Worm (Caenorhabditis elegans) whole organism, L4 larva: ENCODE data around the gene dsl-3.

Experiments used
- D1046.2 ChIP-seq: fragments of 200-800 bp; sonication (Bioruptor generic); IDR thresholded peaks from 2 replicates; pipeline ENCODE4 v1.3.6; 2022; ENCODE audit warnings: missing genetic modification characterization, missing compliant biosample characterization
- F10B5.3 ChIP-seq: sonication (generic microtip); optimal IDR thresholded peaks from 2 replicates; lab custom pipeline; 2016; ENCODE audit warnings: mild to moderate bottlenecking, missing genetic modification characterization, missing compliant biosample characterization
- F49E8.2 ChIP-seq: sonication (generic microtip); optimal IDR thresholded peaks from 2 replicates; lab custom pipeline; 2016; ENCODE audit warnings: missing compliant biosample characterization, mild to moderate bottlenecking, missing genetic modification characterization, borderline replicate concordance
- T20F7.1 ChIP-seq: fragments of 200-800 bp; sonication (Bioruptor generic); optimal IDR thresholded peaks from 2 replicates; lab custom pipeline; 2018; ENCODE audit warnings: mild to moderate bottlenecking, missing genetic modification characterization, missing compliant biosample characterization
- T26A8.4 ChIP-seq: fragments of 200-800 bp; sonication (Bioruptor generic); IDR thresholded peaks from 2 replicates; pipeline ENCODE4 v1.3.6; 2022; ENCODE audit warnings: missing genetic modification characterization, missing compliant biosample characterization
- aha-1 ChIP-seq: fragments of 150-350 bp; peaks from one replicate; lab custom pipeline; 2014; ENCODE audit warnings: missing biosample characterization, missing genetic modification characterization
- ama-1 ChIP-seq: fragments of 150-350 bp; optimal IDR thresholded peaks from 2 replicates; lab custom pipeline; 2014; ENCODE audit warnings: inconsistent platforms, mixed read lengths
- arid-1 ChIP-seq: fragments of 200-800 bp; sonication (Bioruptor generic); conservative IDR thresholded peaks from 2 replicates; pipeline ENCODE4 v1.3.6; 2022; ENCODE audit warnings: missing genetic modification reagents, missing genetic modification characterization, missing compliant biosample characterization
- ces-1 ChIP-seq: fragments of 150-350 bp; sonication (generic microtip); optimal IDR thresholded peaks from 4 replicates; lab custom pipeline; 2014; ENCODE audit warnings: missing biosample characterization, missing genetic modification reagents, missing genetic modification characterization
- ctbp-1 ChIP-seq: fragments of 200-800 bp; sonication (Bioruptor generic); IDR thresholded peaks from 2 replicates; pipeline ENCODE4 v1.3.6; 2022; ENCODE audit warnings: missing genetic modification reagents, missing genetic modification characterization, missing compliant biosample characterization
- daf-16 ChIP-seq, 3 experiments: sonication (generic microtip); optimal IDR thresholded peaks; 2 replicates each; lab custom pipeline; 2016 to 2017; ENCODE audit warnings: missing genetic modification characterization in 3 of 3, missing genetic modification reagents in 3 of 3, mild to moderate bottlenecking in 2 of 3, missing compliant biosample characterization in 2 of 3, missing biosample characterization in 1 of 3, moderate library complexity in 1 of 3
- dmd-9 ChIP-seq: fragments of 200-800 bp; sonication (Bioruptor generic); IDR thresholded peaks from 2 replicates; pipeline ENCODE4 v1.3.6; 2022; ENCODE audit warnings: missing genetic modification reagents, missing genetic modification characterization, missing compliant biosample characterization
- dpl-1 ChIP-seq: fragments of 150-350 bp; optimal IDR thresholded peaks from 2 replicates; lab custom pipeline; 2014; ENCODE audit warnings: missing biosample characterization, missing genetic modification reagents, missing genetic modification characterization
- gei-8 ChIP-seq: fragments of 200-800 bp; sonication (Bioruptor generic); optimal IDR thresholded peaks from 2 replicates; lab custom pipeline; 2018; ENCODE audit warnings: mild to moderate bottlenecking, missing genetic modification characterization, missing compliant biosample characterization
- hif-1 ChIP-seq, 2 experiments: sonication (generic microtip); optimal IDR thresholded peaks; 2 replicates each; lab custom pipeline; 2016 to 2017; ENCODE audit warnings: missing compliant biosample characterization in 2 of 2, missing genetic modification characterization in 2 of 2, missing genetic modification reagents in 2 of 2, missing genotype in 2 of 2, mild to moderate bottlenecking in 1 of 2
- hlh-11 ChIP-seq: fragments of 200-800 bp; sonication (Bioruptor generic); optimal IDR thresholded peaks from 2 replicates; lab custom pipeline; 2018; ENCODE audit warnings: mild to moderate bottlenecking, missing genetic modification characterization, missing compliant biosample characterization
- jun-1 ChIP-seq: fragments of 150-350 bp; optimal IDR thresholded peaks from 2 replicates; lab custom pipeline; 2014; ENCODE audit warnings: missing biosample characterization, missing genetic modification reagents, missing genetic modification characterization
- lin-15B ChIP-seq: fragments of 150-350 bp; sonication (generic microtip); optimal IDR thresholded peaks from 3 replicates; lab custom pipeline; 2014; ENCODE audit warnings: missing biosample characterization, missing genetic modification characterization
- lin-38 ChIP-seq: fragments of 200-800 bp; sonication (Bioruptor generic); IDR thresholded peaks from 2 replicates; pipeline ENCODE4 v1.3.6; 2022; ENCODE audit warnings: missing genetic modification reagents, missing genetic modification characterization, missing compliant biosample characterization
- lin-39 ChIP-seq: fragments of 150-350 bp; optimal IDR thresholded peaks from 2 replicates; lab custom pipeline; 2014; ENCODE audit warnings: missing biosample characterization, missing genetic modification reagents, missing genetic modification characterization
- lsy-2 ChIP-seq, 2 experiments: fragments of 150-350 bp in 1 of 2; sonication (generic microtip) in 1 of 2; optimal IDR thresholded peaks; 2 replicates each; lab custom pipeline; 2014 to 2017; ENCODE audit warnings: missing biosample characterization in 2 of 2, missing genetic modification characterization in 2 of 2
- mdl-1 ChIP-seq, 2 experiments: fragments of 150-350 bp in 1 of 2; sonication (generic microtip) in 1 of 2; optimal IDR thresholded peaks; 2 replicates each; lab custom pipeline; 2014 to 2017; ENCODE audit warnings: missing biosample characterization in 2 of 2, missing genetic modification characterization in 2 of 2
- mes-2 ChIP-seq: sonication (generic microtip); optimal IDR thresholded peaks from 2 replicates; lab custom pipeline; 2016; ENCODE audit warnings: missing genotype, mild to moderate bottlenecking, missing genetic modification characterization, missing compliant biosample characterization; ENCODE audit not compliant: poor library complexity, severe bottlenecking
- nhr-28 ChIP-seq: fragments of 150-350 bp; optimal IDR thresholded peaks from 2 replicates; lab custom pipeline; 2014; ENCODE audit warnings: missing biosample characterization, missing genetic modification characterization
- nhr-6 ChIP-seq: fragments of 150-350 bp; optimal IDR thresholded peaks from 2 replicates; lab custom pipeline; 2014; ENCODE audit warnings: missing biosample characterization, missing genetic modification characterization
- pha-4 ChIP-seq, 2 experiments: fragments of 150-350 bp in 1 of 2; fragments of 200-800 bp in 1 of 2; sonication (Bioruptor generic) in 1 of 2; IDR thresholded peaks in 1 of 2; optimal IDR thresholded peaks in 1 of 2; 2 replicates each; pipeline versions ENCODE4 v1.3.6 to Lab custom; 2014 to 2022; ENCODE audit warnings: missing genetic modification characterization in 2 of 2, missing genetic modification reagents in 2 of 2, missing biosample characterization in 1 of 2, missing compliant biosample characterization in 1 of 2
- rbr-2 ChIP-seq: sonication (generic microtip); optimal IDR thresholded peaks from 2 replicates; lab custom pipeline; 2016; ENCODE audit warnings: missing genotype, missing genetic modification characterization, missing compliant biosample characterization
- sdz-12 ChIP-seq: fragments of 200-800 bp; sonication (Bioruptor generic); optimal IDR thresholded peaks from 2 replicates; lab custom pipeline; 2018; ENCODE audit warnings: mild to moderate bottlenecking, missing genetic modification characterization, missing compliant biosample characterization
- snpc-1.2 ChIP-seq: fragments of 200-800 bp; sonication (Bioruptor generic); IDR thresholded peaks from 2 replicates; pipeline ENCODE4 v1.3.6; 2022; ENCODE audit warnings: missing genetic modification reagents, missing genetic modification characterization, missing compliant biosample characterization
- snpc-4 ChIP-seq: fragments of 150-350 bp; optimal IDR thresholded peaks from 2 replicates; lab custom pipeline; 2014; ENCODE audit warnings: missing biosample characterization, missing genetic modification characterization
- spr-1 ChIP-seq: sonication (generic microtip); optimal IDR thresholded peaks from 2 replicates; lab custom pipeline; 2016; ENCODE audit warnings: mild to moderate bottlenecking, missing genetic modification characterization, missing compliant biosample characterization
- tag-97 ChIP-seq: fragments of 200-800 bp; sonication (Bioruptor generic); IDR thresholded peaks from 2 replicates; pipeline ENCODE4 v1.3.6; 2022; ENCODE audit warnings: missing genetic modification characterization, missing compliant biosample characterization
- tra-1 ChIP-seq: fragments of 200-800 bp; sonication (Bioruptor generic); IDR thresholded peaks from 2 replicates; pipeline ENCODE4 v1.3.6; 2022; ENCODE audit warnings: missing genetic modification reagents, missing genetic modification characterization, missing compliant biosample characterization
- unc-39 ChIP-seq: sonication (generic microtip); optimal IDR thresholded peaks from 2 replicates; lab custom pipeline; 2017; ENCODE audit warnings: missing biosample characterization, missing genetic modification characterization
- unc-62 ChIP-seq, 3 experiments: fragments of 150-350 bp in 1 of 3; sonication (generic microtip); optimal IDR thresholded peaks in 2 of 3; peaks in 1 of 3; 1 replicate in 1 of 3; 2 replicates in 2 of 3; lab custom pipeline; 2014 to 2017; ENCODE audit warnings: missing biosample characterization in 3 of 3, missing genetic modification characterization in 3 of 3, missing genetic modification reagents in 3 of 3, missing genotype in 1 of 3
- vab-7 ChIP-seq: fragments of 200-800 bp; sonication (Bioruptor generic); IDR thresholded peaks from 2 replicates; pipeline ENCODE4 v1.3.6; 2022; ENCODE audit warnings: missing genetic modification reagents, missing genetic modification characterization, missing compliant biosample characterization
- zfp-2 ChIP-seq: sonication (generic microtip); optimal IDR thresholded peaks from 2 replicates; lab custom pipeline; 2016; ENCODE audit warnings: mild to moderate bottlenecking, missing genetic modification characterization, missing compliant biosample characterization
- zip-11 ChIP-seq: fragments of 200-800 bp; sonication (Bioruptor generic); IDR thresholded peaks from 2 replicates; pipeline ENCODE4 v1.3.6; 2022; ENCODE audit warnings: missing genetic modification characterization, missing compliant biosample characterization
- ztf-11 ChIP-seq: fragments of 150-350 bp; optimal IDR thresholded peaks from 2 replicates; lab custom pipeline; 2014; ENCODE audit warnings: missing biosample characterization, missing genetic modification characterization

dsl-3 gene

ce11 chrIV:1632593-1632992 lies 22.5 kb downstream of the dsl-3 start:
- TF ChIP-seq lsy-2 (tag; optimal IDR thresholded peaks at IDR 0.05; lab: Kevin White, UChicago) (no peak), ctbp-1 (no peak)

- TF ChIP-seq rbr-2 (no peak), aha-1 (tag; lab: Kevin White, UChicago) (peak; percentile 3)
Observed at ce11 chrIV:1633445-1633844, 23.4 kb downstream of the dsl-3 start, which contains the start of gene Y41D4B.6. TSS of gene Y41D4B.6 (plus strand) at chrIV:1633745.

- TF ChIP-seq lin-38 (GFP tag; lab: Robert Waterston, UW) (no peak), pha-4 (GFP tag; IDR thresholded peaks at IDR 0.05; lab: Robert Waterston, UW) (peak; percentile 16; the same call in 1 of the 2 replicates), pha-4 (tag; optimal IDR thresholded peaks at IDR 0.05; lab: Kevin White, UChicago) (no peak), daf-16 (GFP tag; optimal IDR thresholded peaks at IDR 0.05; lab: Kevin White, UChicago) (no peak), daf-16 (tag; optimal IDR thresholded peaks at IDR 0.05; lab: Kevin White, UChicago) (peak; percentile 4), unc-62 (GFP tag; optimal IDR thresholded peaks at IDR 0.05 in 1 of 2; lab: Kevin White, UChicago) (peak in 1 of 2 experiments; percentile 36), unc-62 (tag; optimal IDR thresholded peaks at IDR 0.05; lab: Kevin White, UChicago) (no peak), ama-1 (peak; percentile 13), vab-7 (GFP tag; lab: Robert Waterston, UW) (peak; percentile 17; the same call in 1 of the 2 replicates), unc-39 (tag; lab: Kevin White, UChicago) (no peak)
Observed at ce11 chrIV:1637333-1637732, 27.3 kb downstream of the dsl-3 start.

- 0 out of 2 replicates have a peak, but pooled peaks have one; percentile 5 for TF ChIP-seq D1046.2 (GFP tag; lab: Robert Waterston, UW)
- TF ChIP-seq, all 104 proteins: peak for 1; not testable (repeated sequence) for 103
Observed at ce11 chrIV:1645198-1645597, 35.1 kb downstream of the dsl-3 start, which contains the start of gene nhr-274. TSS of gene nhr-274 (minus strand) at chrIV:1645298.

- TF ChIP-seq hif-1 (tag; optimal IDR thresholded peaks at IDR 0.05; lab: Kevin White, UChicago) (no peak), aha-1 (tag; lab: Kevin White, UChicago) (peak; percentile 77)
Observed at ce11 chrIV:1649349-1649748, 39.3 kb downstream of the dsl-3 start.

ce11 chrIV:1649794-1650193 lies 39.7 kb downstream of the dsl-3 start:
- TF ChIP-seq mes-2 (tag; lab: Kevin White, UChicago) (no peak), mdl-1 (tag; optimal IDR thresholded peaks at IDR 0.05; lab: Kevin White, UChicago) (peak in 1 of 2 experiments; percentile 67), F10B5.3 (tag; lab: Kevin White, UChicago) (no peak), vab-7 (GFP tag; lab: Robert Waterston, UW) (no peak), lin-39 (tag; lab: Kevin White, UChicago) (no peak), jun-1 (no peak), zip-11 (GFP tag; lab: Robert Waterston, UW) (no peak), hif-1 (tag; optimal IDR thresholded peaks at IDR 0.05; lab: Kevin White, UChicago) (peak in 1 of 2 experiments; percentile 44), nhr-28 (tag; lab: Kevin White, UChicago) (peak; percentile 59), spr-1 (tag; lab: Kevin White, UChicago) (no peak), hlh-11 (tag; lab: Kevin White, UChicago) (peak; percentile 69), tag-97 (GFP tag; lab: Robert Waterston, UW) (no peak), T26A8.4 (GFP tag; lab: Robert Waterston, UW) (no peak), D1046.2 (GFP tag; lab: Robert Waterston, UW) (no peak), zfp-2 (tag; lab: Kevin White, UChicago) (no peak), sdz-12 (GFP tag; lab: Kevin White, UChicago) (no peak), ztf-11 (tag; lab: Kevin White, UChicago) (no peak), ces-1 (GFP tag; lab: Kevin White, UChicago) (no peak), snpc-1.2 (no peak), gei-8 (GFP tag; lab: Kevin White, UChicago) (no peak), arid-1 (no peak), F49E8.2 (no peak), lin-15B (no peak), T20F7.1 (GFP tag; lab: Kevin White, UChicago) (peak; percentile 50), aha-1 (tag; lab: Kevin White, UChicago) (peak; percentile 78), dmd-9 (no peak), snpc-4 (tag; lab: Kevin White, UChicago) (no peak), tra-1 (GFP tag; lab: Robert Waterston, UW) (no peak), nhr-6 (tag; lab: Kevin White, UChicago) (no peak), dpl-1 (GFP tag; lab: Kevin White, UChicago) (no peak)
